Fruit fly (Drosophila melanogaster) whole organism, pupa: ENCODE data around the gene Pgls.

Experiments used
- CG10348 ChIP-seq: fragments of 200-800 bp; sonication (Bioruptor generic); IDR thresholded peaks from 2 replicates; pipeline ENCODE4 v1.3.6; 2022; ENCODE audit warnings: missing biosample characterization, missing genetic modification characterization
- CG32121 ChIP-seq: fragments of 200-800 bp; sonication (Bioruptor generic); IDR thresholded peaks from 2 replicates; pipeline ENCODE4 v1.3.6; 2022; ENCODE audit warnings: missing biosample characterization, missing genetic modification characterization
- CG34367 ChIP-seq: fragments of 200-800 bp; sonication (Bioruptor generic); optimal IDR thresholded peaks from 2 replicates; lab custom pipeline; 2018; ENCODE audit warnings: missing biosample characterization, mild to moderate bottlenecking, missing genetic modification characterization
- CG8159 ChIP-seq: fragments of 200-800 bp; sonication (Bioruptor generic); optimal IDR thresholded peaks from 3 replicates; lab custom pipeline; 2018; ENCODE audit warnings: missing biosample characterization, mild to moderate bottlenecking, missing genetic modification characterization, moderate library complexity
- CG8301 ChIP-seq: fragments of 200-800 bp; sonication (Bioruptor generic); optimal IDR thresholded peaks from 2 replicates; lab custom pipeline; 2018; ENCODE audit warnings: missing biosample characterization, mild to moderate bottlenecking, missing genetic modification characterization
- D1 ChIP-seq: fragments of 200-800 bp; sonication (Bioruptor generic); optimal IDR thresholded peaks from 2 replicates; lab custom pipeline; 2018; ENCODE audit warnings: missing biosample characterization, mild to moderate bottlenecking, missing genetic modification characterization, moderate library complexity
- EcR ChIP-seq: fragments of 200-800 bp; sonication (Bioruptor generic); optimal IDR thresholded peaks from 3 replicates; lab custom pipeline; 2019; ENCODE audit warnings: missing biosample characterization, missing genetic modification characterization, mild to moderate bottlenecking, moderate library complexity, missing genetic modification reagents
- Ets98B ChIP-seq: fragments of 200-800 bp; sonication (Bioruptor generic); IDR thresholded peaks from 2 replicates; pipeline ENCODE4 v1.3.6; 2022; ENCODE audit warnings: missing biosample characterization, missing genetic modification characterization
- Pif1A ChIP-seq: fragments of 200-800 bp; sonication (Bioruptor generic); optimal IDR thresholded peaks from 3 replicates; lab custom pipeline; 2016; ENCODE audit warnings: missing biosample characterization, missing genetic modification characterization
- Pif1B ChIP-seq: fragments of 200-800 bp; sonication (Bioruptor generic); optimal IDR thresholded peaks from 3 replicates; lab custom pipeline; 2016; ENCODE audit warnings: missing biosample characterization, missing genetic modification characterization
- Snoo ChIP-seq: fragments of 200-800 bp; sonication (Bioruptor generic); optimal IDR thresholded peaks from 3 replicates; lab custom pipeline; 2017; ENCODE audit warnings: missing biosample characterization, mild to moderate bottlenecking, missing genetic modification characterization, inconsistent platforms
- gl ChIP-seq: fragments of 200-800 bp; sonication (Bioruptor generic); optimal IDR thresholded peaks from 2 replicates; lab custom pipeline; 2018; ENCODE audit warnings: missing biosample characterization, mild to moderate bottlenecking, missing genetic modification characterization

DNA sequence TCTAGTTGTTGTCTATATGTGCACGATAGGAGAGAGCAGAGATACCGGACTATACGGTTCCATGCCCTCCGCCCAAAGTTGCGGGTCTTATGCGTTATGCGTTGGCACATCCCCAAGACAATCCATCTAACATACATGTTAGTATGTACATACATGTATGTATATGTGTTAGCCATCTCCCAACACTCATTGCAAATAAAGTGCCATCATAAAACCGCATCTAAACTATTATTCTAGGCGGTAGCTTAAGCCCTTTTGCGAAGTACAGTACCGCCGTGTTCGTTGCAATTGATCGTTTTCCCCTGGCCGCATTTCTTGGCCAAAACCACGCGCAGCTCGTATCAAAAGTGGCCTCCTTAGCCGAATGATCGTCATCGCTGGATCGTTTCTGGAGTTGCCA, 39.2 kb downstream of the Pgls start:
- TF ChIP-seq Pif1B: no peak
- TF ChIP-seq Pif1A (GFP tag; lab: Kevin White, UChicago): no peak
- no peak for TF ChIP-seq EcR
- no peak for TF ChIP-seq Snoo
- no peak for TF ChIP-seq D1 (tag; lab: Kevin White, UChicago)
- no peak for TF ChIP-seq gl (tag; lab: Kevin White, UChicago)
- TF ChIP-seq Ets98B (GFP tag; lab: Robert Waterston, UW): no peak
- TF ChIP-seq CG34367: no peak
- no peak for TF ChIP-seq CG10348
- TF ChIP-seq CG8301 (tag; lab: Kevin White, UChicago): no peak
- TF ChIP-seq CG32121 (GFP tag; lab: Robert Waterston, UW): no peak
- no peak for TF ChIP-seq CG8159 (tag; lab: Kevin White, UChicago)
